Worm (Caenorhabditis elegans) whole organism, L2 larva: ENCODE measurements around the gene hex-2.

Experiments
- C34F6.9 ChIP-seq: fragments of 150-350 bp; optimal IDR thresholded peaks from 2 replicates; lab custom pipeline; 2014; ENCODE audit warnings: missing biosample characterization, missing genetic modification characterization
- R02D3.7 ChIP-seq: fragments of 150-350 bp; optimal IDR thresholded peaks from 2 replicates; lab custom pipeline; 2014; ENCODE audit warnings: missing biosample characterization, missing genetic modification characterization
- aly-2 ChIP-seq: fragments of 150-350 bp; optimal IDR thresholded peaks from 2 replicates; lab custom pipeline; 2014; ENCODE audit warnings: missing biosample characterization, missing genetic modification characterization
- ama-1 ChIP-seq: fragments of 150-350 bp; optimal IDR thresholded peaks from 2 replicates; lab custom pipeline; 2018; ENCODE audit warnings: inconsistent platforms
- blmp-1 ChIP-seq: sonication (generic microtip); optimal IDR thresholded peaks from 2 replicates; lab custom pipeline; 2017; ENCODE audit warnings: missing genetic modification characterization, mild to moderate bottlenecking, missing compliant biosample characterization, antibody characterized with exemption, moderate library complexity; ENCODE audit not compliant: insufficient read depth
- ceh-16 ChIP-seq: fragments of 150-350 bp; optimal IDR thresholded peaks from 2 replicates; lab custom pipeline; 2014; ENCODE audit warnings: missing biosample characterization, missing genetic modification characterization
- crh-2 ChIP-seq: sonication (generic microtip); optimal IDR thresholded peaks from 2 replicates; lab custom pipeline; 2017; ENCODE audit warnings: missing biosample characterization, missing genetic modification characterization
- fos-1 ChIP-seq: fragments of 150-350 bp; optimal IDR thresholded peaks from 2 replicates; lab custom pipeline; 2014; ENCODE audit warnings: missing biosample characterization, missing genetic modification characterization
- gmeb-1 ChIP-seq: fragments of 150-350 bp; optimal IDR thresholded peaks from 2 replicates; lab custom pipeline; 2014; ENCODE audit warnings: missing biosample characterization, missing genetic modification characterization
- lin-11 ChIP-seq: fragments of 150-350 bp; sonication (generic microtip); optimal IDR thresholded peaks from 2 replicates; lab custom pipeline; 2014; ENCODE audit warnings: missing biosample characterization, missing genetic modification characterization, inconsistent platforms, mixed read lengths
- lin-13 ChIP-seq: fragments of 150-350 bp; optimal IDR thresholded peaks from 2 replicates; lab custom pipeline; 2014; ENCODE audit warnings: missing biosample characterization, missing genetic modification reagents, missing genetic modification characterization
- lsy-2 ChIP-seq, 2 experiments: fragments of 150-350 bp in 1 of 2; sonication (generic microtip) in 1 of 2; optimal IDR thresholded peaks; 2 replicates each; lab custom pipeline; 2014 to 2017; ENCODE audit warnings: missing biosample characterization in 2 of 2, missing genetic modification characterization in 2 of 2
- mab-5 ChIP-seq: fragments of 150-350 bp; optimal IDR thresholded peaks from 2 replicates; lab custom pipeline; 2014; ENCODE audit warnings: missing biosample characterization, missing genetic modification characterization
- mbf-1 ChIP-seq: sonication (generic microtip); optimal IDR thresholded peaks from 2 replicates; lab custom pipeline; 2017; ENCODE audit warnings: missing biosample characterization, missing genetic modification characterization
- mdl-1 ChIP-seq, 2 experiments: fragments of 150-350 bp in 1 of 2; sonication (generic microtip) in 1 of 2; optimal IDR thresholded peaks; 2 replicates each; lab custom pipeline; 2017; ENCODE audit warnings: missing biosample characterization in 2 of 2, missing genetic modification characterization in 2 of 2
- nhr-11 ChIP-seq: fragments of 150-350 bp; optimal IDR thresholded peaks from 2 replicates; lab custom pipeline; 2014; ENCODE audit warnings: missing biosample characterization, missing genetic modification characterization
- nhr-12 ChIP-seq: fragments of 150-350 bp; optimal IDR thresholded peaks from 2 replicates; lab custom pipeline; 2014; ENCODE audit warnings: missing biosample characterization, missing genetic modification characterization
- nhr-129 ChIP-seq: fragments of 150-350 bp; optimal IDR thresholded peaks from 2 replicates; lab custom pipeline; 2014; ENCODE audit warnings: missing biosample characterization, missing genetic modification characterization
- nhr-23 ChIP-seq: fragments of 150-350 bp; optimal IDR thresholded peaks from 2 replicates; lab custom pipeline; 2014; ENCODE audit warnings: missing biosample characterization, missing genetic modification reagents, missing genetic modification characterization
- nhr-237 ChIP-seq: fragments of 150-350 bp; optimal IDR thresholded peaks from 2 replicates; lab custom pipeline; 2014; ENCODE audit warnings: missing biosample characterization, missing genetic modification characterization
- nhr-6 ChIP-seq: fragments of 150-350 bp; optimal IDR thresholded peaks from 2 replicates; lab custom pipeline; 2014; ENCODE audit warnings: missing biosample characterization, missing genetic modification characterization
- nhr-77 ChIP-seq: fragments of 150-350 bp; optimal IDR thresholded peaks from 2 replicates; lab custom pipeline; 2014; ENCODE audit warnings: missing biosample characterization, missing genetic modification characterization
- skn-1 ChIP-seq: sonication (generic microtip); optimal IDR thresholded peaks from 2 replicates; lab custom pipeline; 2017; ENCODE audit warnings: missing biosample characterization, missing genetic modification characterization
- sma-3 ChIP-seq: sonication (generic microtip); optimal IDR thresholded peaks from 2 replicates; lab custom pipeline; 2016; ENCODE audit warnings: missing genetic modification reagents, missing genetic modification characterization, missing compliant biosample characterization
- sma-9 ChIP-seq, 2 experiments: fragments of 150-350 bp in 1 of 2; sonication (generic microtip) in 1 of 2; optimal IDR thresholded peaks; 2 replicates each; lab custom pipeline; 2014 to 2016; ENCODE audit warnings: missing genetic modification characterization in 2 of 2, mild to moderate bottlenecking in 1 of 2, missing biosample characterization in 1 of 2, missing compliant biosample characterization in 1 of 2, missing genetic modification reagents in 1 of 2, moderate library complexity in 1 of 2
- unc-39 ChIP-seq: fragments of 150-350 bp; optimal IDR thresholded peaks from 2 replicates; lab custom pipeline; 2014; ENCODE audit warnings: missing biosample characterization, missing genetic modification characterization
- unc-55 ChIP-seq: fragments of 150-350 bp; sonication (generic microtip); optimal IDR thresholded peaks from 3 replicates; lab custom pipeline; 2014; ENCODE audit warnings: missing biosample characterization, missing genetic modification reagents, missing genetic modification characterization
- unc-62 ChIP-seq: fragments of 150-350 bp; optimal IDR thresholded peaks from 2 replicates; lab custom pipeline; 2014; ENCODE audit warnings: missing biosample characterization, missing genetic modification reagents, missing genetic modification characterization
- ztf-1 ChIP-seq: fragments of 200-800 bp; sonication (Bioruptor generic); conservative IDR thresholded peaks from 2 replicates; pipeline ENCODE4 v1.3.6; 2022; ENCODE audit warnings: missing genetic modification characterization, missing compliant biosample characterization
- ztf-11 ChIP-seq: sonication (generic microtip); optimal IDR thresholded peaks from 2 replicates; lab custom pipeline; 2017; ENCODE audit warnings: missing biosample characterization, missing genetic modification characterization
- ztf-4 ChIP-seq: fragments of 150-350 bp; optimal IDR thresholded peaks from 2 replicates; lab custom pipeline; 2014; ENCODE audit warnings: missing biosample characterization, missing genetic modification characterization

The hex-2 gene

DNA sequence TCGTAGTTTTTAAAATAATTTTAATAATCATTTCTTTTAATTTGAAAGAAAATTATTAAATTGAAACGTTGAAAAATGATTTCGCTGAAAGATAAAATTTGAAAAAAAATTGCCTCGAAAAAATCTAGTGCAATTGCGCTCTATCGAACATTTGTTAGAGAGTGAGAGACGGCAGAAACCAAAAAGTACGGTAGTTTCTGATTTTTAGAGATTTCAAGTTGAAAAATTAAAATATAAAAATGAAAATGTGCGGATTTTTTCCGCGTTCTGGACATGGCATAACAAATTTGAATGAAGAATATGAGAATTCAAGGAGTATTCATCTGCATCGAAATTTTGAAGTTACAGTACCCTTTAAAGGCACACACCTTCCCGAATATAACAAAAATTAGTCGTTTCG lies 34.9 kb upstream of the hex-2 start:
- no peak for TF ChIP-seq crh-2 (tag; lab: Kevin White, UChicago)
- peak in 1 of 2 experiments; percentile 73 for TF ChIP-seq lsy-2 (tag; optimal IDR thresholded peaks at IDR 0.05; lab: Kevin White, UChicago)
- no peak for TF ChIP-seq ama-1 (lab: Kevin White, UChicago)
- peak; percentile 48 for TF ChIP-seq unc-55 (GFP tag; lab: Kevin White, UChicago)
- TF ChIP-seq, all 48 proteins: peak for 2

DNA sequence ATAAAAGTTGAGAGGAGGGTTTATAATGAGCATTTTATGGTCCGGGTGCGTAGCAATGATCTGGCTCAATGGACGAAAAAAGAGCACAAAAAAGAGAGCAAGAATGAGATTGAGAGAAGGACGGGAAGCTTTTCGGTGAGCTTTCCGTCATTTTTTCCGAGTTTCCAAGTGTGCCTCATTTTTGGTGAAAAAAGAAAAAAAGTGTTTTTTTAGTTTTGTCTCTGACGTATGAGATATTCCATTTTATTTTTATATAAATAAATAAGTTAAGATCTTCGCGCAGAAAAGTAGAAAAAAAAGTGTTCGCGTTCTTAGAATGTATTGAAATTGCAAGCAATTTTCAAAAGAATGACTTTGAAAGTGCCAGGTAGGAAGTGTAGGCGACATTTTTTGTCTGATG lies 34.2 kb upstream of the hex-2 start, which contains the start of gene memb-2:
memb-2 (minus strand) TSS at position 101 of the 400 bp plus-strand sequence.
- TF ChIP-seq unc-39 (tag; lab: Kevin White, UChicago) (no peak), aly-2 (tag; lab: Kevin White, UChicago) (no peak), blmp-1 (tag; lab: Kevin White, UChicago) (no peak), skn-1 (tag; lab: Kevin White, UChicago) (no peak), sma-3 (GFP tag; lab: Kevin White, UChicago) (no peak), nhr-129 (tag; lab: Kevin White, UChicago) (no peak), ztf-11 (no peak), unc-62 (GFP tag; lab: Kevin White, UChicago) (no peak), fos-1 (no peak), lin-11 (no peak), R02D3.7 (tag; lab: Kevin White, UChicago) (no peak), ztf-1 (GFP tag; lab: Robert Waterston, UW) (no peak), ama-1 (lab: Kevin White, UChicago) (no peak), mdl-1 (tag; optimal IDR thresholded peaks at IDR 0.05; lab: Kevin White, UChicago) (no peak)

DNA sequence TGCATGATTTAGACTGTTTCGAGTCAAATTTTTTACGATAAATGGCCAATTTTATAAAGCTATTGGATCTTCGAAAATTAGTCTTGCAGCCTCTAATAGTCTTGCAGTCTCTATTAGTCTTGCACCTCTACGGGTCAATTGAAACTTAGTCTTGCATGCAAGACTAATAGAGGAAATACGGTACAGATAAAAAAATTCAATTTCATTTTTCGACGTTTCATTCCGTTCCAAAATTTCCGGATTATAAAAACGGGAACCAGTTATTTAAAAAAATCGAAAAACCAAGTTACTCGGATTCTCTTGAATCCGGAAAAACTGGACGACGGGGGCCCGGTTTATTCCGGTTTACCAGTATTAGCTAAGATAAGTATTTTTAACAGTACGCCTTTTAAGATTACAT lies 32.9 kb upstream of the hex-2 start, which contains the start of gene M03E7.1:
M03E7.1 (plus strand) TSS at position 301 of the 400 bp plus-strand sequence.
- TF ChIP-seq sma-9 (GFP tag; optimal IDR thresholded peaks at IDR 0.05; lab: Kevin White, UChicago) (no peak), sma-9 (tag; optimal IDR thresholded peaks at IDR 0.05; lab: Kevin White, UChicago) (no peak), R02D3.7 (tag; lab: Kevin White, UChicago) (no peak), nhr-237 (tag; lab: Kevin White, UChicago) (no peak), ceh-16 (no peak), nhr-11 (tag; lab: Kevin White, UChicago) (no peak), sma-3 (GFP tag; lab: Kevin White, UChicago) (no peak), nhr-23 (no peak)

DNA sequence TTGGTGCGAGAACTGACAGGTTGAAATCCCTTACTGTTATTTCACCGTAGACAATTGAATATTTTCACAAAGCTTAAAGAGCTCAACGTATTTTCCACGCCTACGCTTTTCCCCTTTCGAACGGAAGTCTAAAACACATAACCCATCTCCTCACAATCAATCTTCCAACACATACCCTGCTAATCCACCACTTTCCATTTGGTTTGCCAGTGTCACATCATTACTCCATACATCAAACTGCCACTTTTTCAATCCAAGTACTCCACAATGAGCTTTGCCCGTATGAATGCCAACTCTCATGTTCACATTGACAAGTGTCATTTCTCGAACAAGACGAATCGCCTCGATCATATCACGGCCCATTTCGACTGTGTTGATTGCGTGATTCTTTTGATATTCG lies 26.2 kb upstream of the hex-2 start:
- no peak for TF ChIP-seq blmp-1 (tag; lab: Kevin White, UChicago)
- TF ChIP-seq mab-5 (tag; lab: Kevin White, UChicago) = peak; percentile 4
- no peak for TF ChIP-seq ztf-4

DNA sequence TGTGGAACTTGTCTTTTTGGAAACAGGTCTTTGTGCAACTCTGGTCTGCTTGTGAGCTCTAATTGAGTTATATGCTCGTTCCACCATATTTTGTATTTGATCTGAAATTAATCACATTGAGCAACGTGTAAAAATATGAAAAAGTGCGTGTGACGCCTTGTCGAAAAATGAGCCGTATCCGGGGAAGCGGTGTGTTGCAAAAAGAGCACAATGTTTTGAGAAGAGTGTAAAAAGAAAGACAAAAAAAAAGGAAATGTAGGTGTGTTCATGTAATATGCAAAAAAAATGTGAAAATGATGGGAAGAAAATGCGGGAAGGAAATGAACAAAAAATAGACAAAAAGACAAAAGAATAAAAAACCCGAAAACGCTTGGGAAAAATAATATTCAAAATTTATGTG lies 23.5 kb upstream of the hex-2 start, which contains the start of gene acy-4:
acy-4 (minus strand) TSS at position 101 of the 400 bp plus-strand sequence.
- TF ChIP-seq unc-55 (GFP tag; lab: Kevin White, UChicago) (peak; percentile 9), nhr-6 (tag; lab: Kevin White, UChicago) (no peak), unc-39 (tag; lab: Kevin White, UChicago) (no peak)

DNA sequence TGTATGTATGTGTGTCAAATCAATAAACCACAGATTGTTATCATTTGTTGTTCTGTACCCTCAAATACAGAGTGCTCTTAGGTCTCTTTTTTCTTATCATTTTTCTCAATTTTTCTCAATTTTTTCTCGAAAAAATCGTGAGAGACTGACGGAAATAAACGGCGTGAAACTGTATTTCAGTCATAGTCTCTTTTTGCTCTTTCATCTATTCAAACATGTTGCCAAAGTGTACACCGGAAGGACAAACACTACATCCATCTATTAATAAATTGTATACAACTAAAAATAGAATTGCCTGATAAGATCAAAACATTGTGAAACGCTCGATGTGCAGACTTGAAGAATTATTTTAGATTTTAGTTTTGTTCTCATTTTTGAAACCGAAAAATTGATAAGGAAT lies 19.8 kb upstream of the hex-2 start:
- TF ChIP-seq fos-1 (peak; percentile 27), nhr-6 (tag; lab: Kevin White, UChicago) (no peak)

DNA sequence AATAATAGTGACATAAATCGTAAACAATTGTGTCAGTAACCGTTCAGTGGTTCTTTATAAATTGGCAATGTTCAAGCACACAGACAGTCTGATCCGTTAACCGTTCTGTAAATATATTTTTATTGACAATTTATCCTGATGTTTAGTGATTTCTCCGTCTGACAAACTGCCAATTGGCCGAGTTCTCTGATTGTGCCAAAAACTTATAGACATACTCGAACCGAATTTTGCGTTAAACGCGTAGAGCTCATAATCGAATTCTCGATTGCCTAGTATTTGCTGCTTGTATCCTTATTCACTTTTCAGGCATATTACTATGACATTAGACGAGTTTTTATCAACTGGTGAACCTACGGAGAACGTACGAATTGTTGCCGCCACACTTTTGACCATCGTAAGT lies 10.1 kb upstream of the hex-2 start, which contains the start of gene srx-117:
srx-117 (plus strand) TSS at position 301 of the 400 bp plus-strand sequence.
- no peak for TF ChIP-seq mab-5 (tag; lab: Kevin White, UChicago)
- no peak for TF ChIP-seq gmeb-1 (tag; lab: Kevin White, UChicago)
- TF ChIP-seq ztf-11 = no peak
- no peak for TF ChIP-seq lin-13 (GFP tag; lab: Kevin White, UChicago)
- no peak for TF ChIP-seq sma-3 (GFP tag; lab: Kevin White, UChicago)
- TF ChIP-seq nhr-23 = no peak
- TF ChIP-seq ama-1 (lab: Kevin White, UChicago) = no peak
- no peak for TF ChIP-seq ztf-1 (GFP tag; lab: Robert Waterston, UW)
- no peak for TF ChIP-seq mbf-1
- TF ChIP-seq C34F6.9 (tag; lab: Kevin White, UChicago) = no peak
- no peak for TF ChIP-seq nhr-77
- no peak for TF ChIP-seq nhr-12 (tag; lab: Kevin White, UChicago)
- TF ChIP-seq aly-2 (tag; lab: Kevin White, UChicago) = no peak
